Worm (Caenorhabditis elegans) whole organism, L4 larva: ENCODE results near the gene bath-27.

Experiments used
- D1046.2 ChIP-seq: fragments of 200-800 bp; sonication (Bioruptor generic); IDR thresholded peaks from 2 replicates; pipeline ENCODE4 v1.3.6; 2022; ENCODE audit warnings: missing genetic modification characterization, missing compliant biosample characterization
- F44E2.7 ChIP-seq: fragments of 200-800 bp; sonication (Bioruptor generic); IDR thresholded peaks from 2 replicates; pipeline ENCODE4 v2.1.2; 2022; ENCODE audit warnings: missing genetic modification characterization, missing compliant biosample characterization
- T20F7.1 ChIP-seq: fragments of 200-800 bp; sonication (Bioruptor generic); optimal IDR thresholded peaks from 2 replicates; lab custom pipeline; 2018; ENCODE audit warnings: mild to moderate bottlenecking, missing genetic modification characterization, missing compliant biosample characterization
- ZK546.5 ChIP-seq, 2 experiments: sonication (generic microtip); optimal IDR thresholded peaks; 2 replicates each; lab custom pipeline; 2017; ENCODE audit warnings: missing biosample characterization in 2 of 2, missing genetic modification characterization in 2 of 2
- aha-1 ChIP-seq: fragments of 150-350 bp; peaks from one replicate; lab custom pipeline; 2014; ENCODE audit warnings: missing biosample characterization, missing genetic modification characterization
- ceh-28 ChIP-seq: fragments of 150-350 bp; optimal IDR thresholded peaks from 2 replicates; lab custom pipeline; 2014; ENCODE audit warnings: missing biosample characterization, missing genetic modification reagents, missing genetic modification characterization
- ces-1 ChIP-seq: fragments of 150-350 bp; sonication (generic microtip); optimal IDR thresholded peaks from 4 replicates; lab custom pipeline; 2014; ENCODE audit warnings: missing biosample characterization, missing genetic modification reagents, missing genetic modification characterization
- ctbp-1 ChIP-seq: fragments of 200-800 bp; sonication (Bioruptor generic); IDR thresholded peaks from 2 replicates; pipeline ENCODE4 v1.3.6; 2022; ENCODE audit warnings: missing genetic modification reagents, missing genetic modification characterization, missing compliant biosample characterization
- duxl-1 ChIP-seq: sonication (generic microtip); optimal IDR thresholded peaks from 2 replicates; lab custom pipeline; 2016; ENCODE audit warnings: mild to moderate bottlenecking, missing genetic modification characterization, moderate library complexity, missing compliant biosample characterization; ENCODE audit not compliant: poor library complexity
- jun-1 ChIP-seq: fragments of 150-350 bp; optimal IDR thresholded peaks from 2 replicates; lab custom pipeline; 2014; ENCODE audit warnings: missing biosample characterization, missing genetic modification reagents, missing genetic modification characterization
- lin-15B ChIP-seq: fragments of 150-350 bp; sonication (generic microtip); optimal IDR thresholded peaks from 3 replicates; lab custom pipeline; 2014; ENCODE audit warnings: missing biosample characterization, missing genetic modification characterization
- lin-38 ChIP-seq: fragments of 200-800 bp; sonication (Bioruptor generic); IDR thresholded peaks from 2 replicates; pipeline ENCODE4 v1.3.6; 2022; ENCODE audit warnings: missing genetic modification reagents, missing genetic modification characterization, missing compliant biosample characterization
- lsy-2 ChIP-seq, 2 experiments: fragments of 150-350 bp in 1 of 2; sonication (generic microtip) in 1 of 2; optimal IDR thresholded peaks; 2 replicates each; lab custom pipeline; 2014 to 2017; ENCODE audit warnings: missing biosample characterization in 2 of 2, missing genetic modification characterization in 2 of 2
- mep-1 ChIP-seq: fragments of 150-350 bp; sonication (generic microtip); optimal IDR thresholded peaks from 3 replicates; lab custom pipeline; 2014; ENCODE audit warnings: missing biosample characterization, missing genetic modification characterization
- mxl-2 ChIP-seq: fragments of 200-800 bp; sonication (Bioruptor generic); conservative IDR thresholded peaks from 2 replicates; pipeline ENCODE4 v1.3.6; 2022; ENCODE audit warnings: missing genetic modification reagents, missing genetic modification characterization, missing compliant biosample characterization
- nhr-11 ChIP-seq: fragments of 150-350 bp; optimal IDR thresholded peaks from 2 replicates; lab custom pipeline; 2014; ENCODE audit warnings: missing biosample characterization, missing genetic modification characterization
- nhr-41 ChIP-seq: fragments of 200-800 bp; sonication (Bioruptor generic); IDR thresholded peaks from 2 replicates; pipeline ENCODE4 v1.3.6; 2022; ENCODE audit warnings: missing genetic modification reagents, missing genetic modification characterization, missing compliant biosample characterization
- nhr-42 ChIP-seq: fragments of 200-800 bp; sonication (Bioruptor generic); IDR thresholded peaks from 2 replicates; pipeline ENCODE4 v1.3.6; 2022; ENCODE audit warnings: missing genetic modification characterization, missing compliant biosample characterization
- pha-4 ChIP-seq, 2 experiments: fragments of 150-350 bp in 1 of 2; fragments of 200-800 bp in 1 of 2; sonication (Bioruptor generic) in 1 of 2; IDR thresholded peaks in 1 of 2; optimal IDR thresholded peaks in 1 of 2; 2 replicates each; pipeline versions ENCODE4 v1.3.6 to Lab custom; 2014 to 2022; ENCODE audit warnings: missing genetic modification characterization in 2 of 2, missing genetic modification reagents in 2 of 2, missing biosample characterization in 1 of 2, missing compliant biosample characterization in 1 of 2
- pqm-1 ChIP-seq: sonication (generic microtip); optimal IDR thresholded peaks from 2 replicates; lab custom pipeline; 2017; ENCODE audit warnings: missing biosample characterization, missing genetic modification characterization
- rbr-2 ChIP-seq: sonication (generic microtip); optimal IDR thresholded peaks from 2 replicates; lab custom pipeline; 2016; ENCODE audit warnings: missing genotype, missing genetic modification characterization, missing compliant biosample characterization
- saeg-2 ChIP-seq: fragments of 200-800 bp; sonication (Bioruptor generic); IDR thresholded peaks from 2 replicates; pipeline ENCODE4 v1.3.6; 2022; ENCODE audit warnings: missing genetic modification reagents, missing genetic modification characterization, missing compliant biosample characterization
- set-16 ChIP-seq: fragments of 200-800 bp; sonication (Bioruptor generic); IDR thresholded peaks from 2 replicates; pipeline ENCODE4 v1.3.6; 2022; ENCODE audit warnings: missing genetic modification reagents, missing genetic modification characterization, missing compliant biosample characterization
- skn-1 ChIP-seq: fragments of 150-350 bp; optimal IDR thresholded peaks from 2 replicates; lab custom pipeline; 2014; ENCODE audit warnings: missing biosample characterization, missing genetic modification characterization
- snpc-4 ChIP-seq: fragments of 150-350 bp; optimal IDR thresholded peaks from 2 replicates; lab custom pipeline; 2014; ENCODE audit warnings: missing biosample characterization, missing genetic modification characterization
- spr-1 ChIP-seq: sonication (generic microtip); optimal IDR thresholded peaks from 2 replicates; lab custom pipeline; 2016; ENCODE audit warnings: mild to moderate bottlenecking, missing genetic modification characterization, missing compliant biosample characterization
- spr-3 ChIP-seq: fragments of 200-800 bp; sonication (Bioruptor generic); optimal IDR thresholded peaks from 2 replicates; lab custom pipeline; 2018; ENCODE audit warnings: mild to moderate bottlenecking, missing genetic modification characterization, missing compliant biosample characterization
- zfp-2 ChIP-seq: sonication (generic microtip); optimal IDR thresholded peaks from 2 replicates; lab custom pipeline; 2016; ENCODE audit warnings: mild to moderate bottlenecking, missing genetic modification characterization, missing compliant biosample characterization
- zip-11 ChIP-seq: fragments of 200-800 bp; sonication (Bioruptor generic); IDR thresholded peaks from 2 replicates; pipeline ENCODE4 v1.3.6; 2022; ENCODE audit warnings: missing genetic modification characterization, missing compliant biosample characterization

The bath-27 gene

ce11 chrII:3340818-3341217 lies 18.1 kb upstream of the bath-27 start:
- TF ChIP-seq zfp-2 (no peak), mxl-2 (GFP tag; lab: Robert Waterston, UW) (no peak), ctbp-1 (GFP tag; lab: Robert Waterston, UW) (no peak), duxl-1 (no peak), ces-1 (GFP tag; lab: Kevin White, UChicago) (no peak), set-16 (GFP tag; lab: Robert Waterston, UW) (peak; percentile 87)

ce11 chrII:3341989-3342388 lies 16.9 kb upstream of the bath-27 start, which contains the start of gene F14D2.11:
F14D2.11 (minus strand) TSS chrII:3342089.
- TF ChIP-seq lin-15B (tag; lab: Kevin White, UChicago) (no peak), rbr-2 (tag; lab: Kevin White, UChicago) (no peak)

ce11 chrII:3343714-3344113 lies 15.2 kb upstream of the bath-27 start, which contains the start of gene F14D2.15:
F14D2.15 (minus strand) TSS chrII:3343814.
- peak; percentile 49 for TF ChIP-seq ceh-28 (tag; lab: Kevin White, UChicago)
- TF ChIP-seq ZK546.5 (tag; optimal IDR thresholded peaks at IDR 0.05; lab: Kevin White, UChicago), result no peak
- no peak for TF ChIP-seq lsy-2 (tag; optimal IDR thresholded peaks at IDR 0.05; lab: Kevin White, UChicago)
- TF ChIP-seq mep-1 (tag; lab: Kevin White, UChicago), result no peak
- no peak for TF ChIP-seq saeg-2 (GFP tag; lab: Robert Waterston, UW)
- TF ChIP-seq lin-15B (tag; lab: Kevin White, UChicago), result no peak
- TF ChIP-seq ctbp-1 (GFP tag; lab: Robert Waterston, UW), result no peak
- no peak for TF ChIP-seq D1046.2
- TF ChIP-seq pqm-1 (tag; lab: Kevin White, UChicago), result no peak

- no peak for TF ChIP-seq F44E2.7 (GFP tag; lab: Robert Waterston, UW)
- no peak for TF ChIP-seq pha-4 (GFP tag; IDR thresholded peaks at IDR 0.05; lab: Robert Waterston, UW)
- no peak for TF ChIP-seq pha-4 (tag; optimal IDR thresholded peaks at IDR 0.05; lab: Kevin White, UChicago)
- TF ChIP-seq ctbp-1 (GFP tag; lab: Robert Waterston, UW), result no peak
- TF ChIP-seq nhr-11 (tag; lab: Kevin White, UChicago), result no peak
- TF ChIP-seq nhr-41, result no peak
- TF ChIP-seq nhr-42 (GFP tag; lab: Robert Waterston, UW), result no peak
- TF ChIP-seq lin-38 (GFP tag; lab: Robert Waterston, UW), result no peak
- TF ChIP-seq T20F7.1 (GFP tag; lab: Kevin White, UChicago), result no peak
- TF ChIP-seq duxl-1, result no peak
- TF ChIP-seq, all 104 proteins: peak for 0
These were observed 14.0 kb upstream of the bath-27 start, which contains the start of gene bath-28 for ce11 chrII:3344917-3345316. bath-28 (minus strand) TSS chrII:3344967.

ce11 chrII:3346328-3346780 lies 12.6 kb upstream of the bath-27 start, which contains the start of gene bath-30:
bath-30 (minus strand) TSS chrII:3346378.
- TF ChIP-seq zip-11 (no peak), jun-1 (tag; lab: Kevin White, UChicago) (no peak), spr-1 (tag; lab: Kevin White, UChicago) (no peak), spr-3 (GFP tag; lab: Kevin White, UChicago) (no peak), lin-38 (GFP tag; lab: Robert Waterston, UW) (0 out of 2 replicates have a peak, but pooled peaks have one; percentile 12), snpc-4 (no peak)

ce11 chrII:3347940-3348610 lies 10.9 kb upstream of the bath-27 start, which contains the start of the genes F14D2.14 and bath-29:
F14D2.14 (minus strand) TSS chrII:3347990.
bath-29 (plus strand) TSS chrII:3348560.
- TF ChIP-seq aha-1 (tag; lab: Kevin White, UChicago) (peak; percentile 33), skn-1 (no peak)
